Worm (Caenorhabditis elegans) whole organism, early embryonic: ENCODE data around the gene T05B4.13.

Experiments
- B0310.2 ChIP-seq: sonication (generic microtip); optimal IDR thresholded peaks from 2 replicates; lab custom pipeline; 2016; ENCODE audit warnings: mild to moderate bottlenecking, missing genetic modification characterization, missing compliant biosample characterization
- F13C5.2 ChIP-seq: sonication (generic microtip); optimal IDR thresholded peaks from 2 replicates; lab custom pipeline; 2017; ENCODE audit warnings: mild to moderate bottlenecking, missing genetic modification characterization, inconsistent platforms, missing compliant biosample characterization
- aly-1 ChIP-seq: sonication (generic microtip); optimal IDR thresholded peaks from 2 replicates; lab custom pipeline; 2016; ENCODE audit warnings: missing genetic modification characterization, missing compliant biosample characterization
- ama-1 ChIP-seq: fragments of 150-350 bp; optimal IDR thresholded peaks from 2 replicates; lab custom pipeline; 2014
- ceh-13 ChIP-seq: fragments of 200-800 bp; sonication (Bioruptor generic); optimal IDR thresholded peaks from 2 replicates; lab custom pipeline; 2018; ENCODE audit warnings: mild to moderate bottlenecking, missing genetic modification characterization, missing compliant biosample characterization
- ceh-36 ChIP-seq: sonication (generic microtip); optimal IDR thresholded peaks from 2 replicates; lab custom pipeline; 2016; ENCODE audit warnings: missing genetic modification characterization, inconsistent platforms, missing compliant biosample characterization
- ets-7 ChIP-seq: sonication (generic microtip); optimal IDR thresholded peaks from 2 replicates; lab custom pipeline; 2016; ENCODE audit warnings: missing genotype, missing genetic modification characterization, missing compliant biosample characterization
- flt-1 ChIP-seq: fragments of 200-800 bp; sonication (Bioruptor generic); IDR thresholded peaks from 2 replicates; pipeline ENCODE4 v1.3.6; 2022; ENCODE audit warnings: missing genetic modification characterization, missing compliant biosample characterization
- hmbx-1 ChIP-seq: sonication (generic microtip); optimal IDR thresholded peaks from 2 replicates; lab custom pipeline; 2016; ENCODE audit warnings: mild to moderate bottlenecking, missing genetic modification characterization, missing compliant biosample characterization
- hmg-4 ChIP-seq: fragments of 200-800 bp; sonication (Bioruptor generic); optimal IDR thresholded peaks from 2 replicates; lab custom pipeline; 2018; ENCODE audit warnings: mild to moderate bottlenecking, missing genetic modification characterization, missing compliant biosample characterization
- hnd-1 ChIP-seq: sonication (generic microtip); optimal IDR thresholded peaks from 2 replicates; lab custom pipeline; 2016; ENCODE audit warnings: missing genetic modification characterization, missing compliant biosample characterization
- pes-1 ChIP-seq: fragments of 200-800 bp; sonication (Bioruptor generic); IDR thresholded peaks from 2 replicates; pipeline ENCODE4 v1.3.6; 2022; ENCODE audit warnings: missing genetic modification reagents, missing genetic modification characterization, missing compliant biosample characterization
- scrt-1 ChIP-seq: fragments of 200-800 bp; sonication (Bioruptor generic); IDR thresholded peaks from 2 replicates; pipeline ENCODE4 v1.3.6; 2022; ENCODE audit warnings: missing genetic modification characterization, missing compliant biosample characterization
- sea-1 ChIP-seq: fragments of 200-800 bp; sonication (Bioruptor generic); conservative IDR thresholded peaks from 2 replicates; pipeline ENCODE4 v1.3.6; 2022; ENCODE audit warnings: missing genetic modification characterization, missing compliant biosample characterization
- tbx-11 ChIP-seq: fragments of 200-800 bp; sonication (Bioruptor generic); IDR thresholded peaks from 2 replicates; pipeline ENCODE4 v1.3.6; 2022; ENCODE audit warnings: missing genetic modification characterization, missing compliant biosample characterization
- tbx-37 ChIP-seq: fragments of 200-800 bp; sonication (Bioruptor generic); conservative IDR thresholded peaks from 2 replicates; pipeline ENCODE4 v1.3.6; 2022; ENCODE audit warnings: missing genetic modification reagents, missing genetic modification characterization, missing compliant biosample characterization
- tra-4 ChIP-seq: sonication (generic microtip); optimal IDR thresholded peaks from 2 replicates; lab custom pipeline; 2017; ENCODE audit warnings: missing genetic modification characterization, missing compliant biosample characterization

The T05B4.13 gene

DNA sequence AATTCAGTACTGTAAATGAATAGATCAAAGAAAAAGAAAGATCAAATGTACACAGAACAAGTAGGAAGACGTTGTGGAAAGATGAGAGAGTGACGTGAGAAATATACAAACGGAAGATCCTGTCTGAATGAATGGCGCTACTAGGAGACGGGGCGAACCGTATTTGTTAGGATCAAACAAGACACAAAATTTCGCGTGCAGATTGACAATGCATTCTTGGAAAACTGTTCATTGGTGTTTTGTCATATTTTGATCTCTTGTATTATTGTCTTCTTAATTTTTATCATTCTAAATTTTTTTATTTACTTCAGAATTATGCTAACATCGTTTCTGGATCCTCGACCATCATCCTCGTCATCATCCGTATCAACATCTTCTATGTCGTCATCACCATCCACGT, 32.6 kb downstream of the T05B4.13 start, which contains the start of gene nhr-181:
Gene nhr-181, plus strand, starts transcription at position 301 of the 400 bp plus-strand sequence.
- TF ChIP-seq hnd-1 (tag; lab: Kevin White, UChicago), result no peak
- TF ChIP-seq pes-1 (GFP tag; lab: Robert Waterston, UW), result no peak
- TF ChIP-seq sea-1 (GFP tag; lab: Robert Waterston, UW), result no peak

DNA sequence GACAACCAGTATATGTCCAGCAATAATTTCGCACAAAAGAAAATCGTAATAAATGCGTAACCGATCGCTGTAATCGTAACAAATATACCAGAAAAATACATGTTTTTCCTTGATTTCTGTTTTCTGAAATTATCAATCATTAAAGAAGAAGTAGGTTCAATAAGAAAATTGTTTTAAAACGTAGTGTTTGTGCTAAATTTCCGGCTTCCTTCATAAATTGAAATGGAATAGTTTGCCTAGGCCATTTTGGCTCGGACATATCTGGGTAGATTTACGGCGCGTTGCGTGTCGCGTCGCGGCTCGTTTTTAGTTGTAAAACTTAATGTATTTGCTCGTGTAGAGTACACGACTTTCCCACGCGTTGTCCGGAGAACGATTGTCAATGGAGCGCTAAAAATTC, 44.4 kb downstream of the T05B4.13 start, which contains the start of gene F38H12.5:
Gene F38H12.5, minus strand, starts transcription at position 101 of the 400 bp plus-strand sequence.
- TF ChIP-seq ama-1 (lab: Kevin White, UChicago) (no peak), pes-1 (GFP tag; lab: Robert Waterston, UW) (no peak), ets-7 (tag; lab: Kevin White, UChicago) (no peak), tbx-37 (no peak), sea-1 (GFP tag; lab: Robert Waterston, UW) (no peak), hmbx-1 (tag; lab: Kevin White, UChicago) (no peak)

DNA sequence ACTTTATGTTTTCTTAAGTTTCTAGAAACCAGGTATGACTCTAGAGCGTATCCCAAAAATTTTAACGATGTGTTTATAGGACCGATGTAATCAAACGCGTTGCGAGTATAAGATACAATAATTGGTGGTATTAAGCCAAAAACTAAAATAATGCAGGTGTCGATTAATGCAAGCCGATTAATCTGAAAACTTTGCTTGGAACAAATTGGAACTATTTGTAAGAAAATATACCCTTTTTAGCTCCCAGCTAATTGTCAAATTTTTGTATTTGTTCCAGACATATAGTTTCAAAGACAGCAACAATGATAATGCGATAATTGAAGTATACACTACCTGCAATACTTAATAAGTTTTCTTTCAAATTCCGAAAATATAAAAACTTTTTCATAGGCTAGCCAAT, 46.1 kb downstream of the T05B4.13 start, which contains the start of gene srh-211:
Gene srh-211, minus strand, starts transcription at position 101 of the 400 bp plus-strand sequence.
- TF ChIP-seq hmg-4, result no peak
- TF ChIP-seq scrt-1 (GFP tag; lab: Robert Waterston, UW), result no peak
- TF ChIP-seq hmbx-1 (tag; lab: Kevin White, UChicago), result no peak
- no peak for TF ChIP-seq F13C5.2 (tag; lab: Kevin White, UChicago)
- TF ChIP-seq sea-1 (GFP tag; lab: Robert Waterston, UW), result no peak
- no peak for TF ChIP-seq tbx-11 (GFP tag; lab: Robert Waterston, UW)
- no peak for TF ChIP-seq tbx-37
- TF ChIP-seq ceh-36 (tag; lab: Kevin White, UChicago), result no peak
- no peak for TF ChIP-seq aly-1 (tag; lab: Kevin White, UChicago)
- no peak for TF ChIP-seq ets-7 (tag; lab: Kevin White, UChicago)
- TF ChIP-seq tra-4 (tag; lab: Kevin White, UChicago), result no peak
- no peak for TF ChIP-seq ceh-13 (GFP tag; lab: Kevin White, UChicago)
- TF ChIP-seq hnd-1 (tag; lab: Kevin White, UChicago), result no peak
- no peak for TF ChIP-seq B0310.2 (tag; lab: Kevin White, UChicago)
- no peak for TF ChIP-seq flt-1 (GFP tag; lab: Robert Waterston, UW)
- no peak for TF ChIP-seq ama-1 (lab: Kevin White, UChicago)

DNA sequence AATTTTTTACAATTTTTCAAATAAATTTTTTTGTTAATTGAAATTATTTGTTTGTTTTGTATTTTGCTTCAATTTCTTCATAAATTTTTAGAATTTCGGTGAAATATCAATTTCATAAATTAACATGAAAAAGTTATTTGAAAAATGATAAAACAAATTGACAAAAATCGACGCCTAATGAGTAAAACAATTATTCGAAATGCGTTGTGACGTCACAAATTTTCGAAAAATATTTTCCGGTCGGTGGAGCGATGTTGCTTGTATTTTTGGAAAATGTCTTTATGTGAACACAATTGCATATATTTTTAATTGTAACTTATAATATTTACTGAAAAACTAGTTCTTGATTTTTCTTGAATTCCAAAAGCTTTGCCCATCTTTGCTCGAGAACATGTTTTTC, 46.8 kb downstream of the T05B4.13 start:
- TF ChIP-seq hmg-4, result no peak
- TF ChIP-seq hnd-1 (tag; lab: Kevin White, UChicago), result no peak
- TF ChIP-seq ama-1 (lab: Kevin White, UChicago), result no peak
- TF ChIP-seq hmbx-1 (tag; lab: Kevin White, UChicago), result no peak
- no peak for TF ChIP-seq tbx-37
- no peak for TF ChIP-seq B0310.2 (tag; lab: Kevin White, UChicago)
- TF ChIP-seq scrt-1 (GFP tag; lab: Robert Waterston, UW), result no peak
- no peak for TF ChIP-seq ets-7 (tag; lab: Kevin White, UChicago)
- no peak for TF ChIP-seq pes-1 (GFP tag; lab: Robert Waterston, UW)
- no peak for TF ChIP-seq ceh-36 (tag; lab: Kevin White, UChicago)
